Fruit fly (Drosophila melanogaster) whole organism, prepupa: ENCODE results near the gene CG46523.

Experiments used
- CG11762 ChIP-seq: fragments of 200-800 bp; sonication (Bioruptor generic); optimal IDR thresholded peaks from 3 replicates; lab custom pipeline; 2016; ENCODE audit warnings: missing biosample characterization, missing genetic modification characterization; ENCODE audit not compliant: insufficient read depth
- CG11902 ChIP-seq: fragments of 200-800 bp; sonication (Bioruptor generic); optimal IDR thresholded peaks from 3 replicates; lab custom pipeline; 2016; ENCODE audit warnings: missing biosample characterization, missing genetic modification characterization
- CG1621 ChIP-seq: fragments of 200-800 bp; sonication (Bioruptor generic); optimal IDR thresholded peaks from 3 replicates; lab custom pipeline; 2018; ENCODE audit warnings: missing biosample characterization, mild to moderate bottlenecking, missing genetic modification characterization
- CG16779 ChIP-seq: fragments of 200-800 bp; sonication (Bioruptor generic); optimal IDR thresholded peaks from 3 replicates; lab custom pipeline; 2017; ENCODE audit warnings: missing biosample characterization, mild to moderate bottlenecking, missing genetic modification characterization
- CG3032 ChIP-seq: fragments of 200-800 bp; optimal IDR thresholded peaks from 2 replicates; lab custom pipeline; 2019; ENCODE audit warnings: missing biosample characterization, mild to moderate bottlenecking, missing genetic modification characterization, moderate library complexity
- CG32006 ChIP-seq: fragments of 200-800 bp; sonication (Bioruptor generic); optimal IDR thresholded peaks from 3 replicates; lab custom pipeline; 2017; ENCODE audit warnings: missing biosample characterization, mild to moderate bottlenecking, missing genetic modification characterization
- CG3919 ChIP-seq: fragments of 200-800 bp; sonication (Bioruptor generic); optimal IDR thresholded peaks from 3 replicates; lab custom pipeline; 2016; ENCODE audit warnings: missing biosample characterization, missing genetic modification characterization
- CG4318 ChIP-seq: fragments of 200-800 bp; sonication (Bioruptor generic); optimal IDR thresholded peaks from 3 replicates; lab custom pipeline; 2017; ENCODE audit warnings: missing biosample characterization, mild to moderate bottlenecking, missing genetic modification characterization
- CG6163 ChIP-seq: fragments of 200-800 bp; sonication (Bioruptor generic); IDR thresholded peaks from 3 replicates; pipeline ENCODE4 v1.3.6; 2022; ENCODE audit warnings: missing biosample characterization, missing genetic modification characterization
- CG6276 ChIP-seq: fragments of 200-800 bp; sonication (Bioruptor generic); optimal IDR thresholded peaks from 2 replicates; lab custom pipeline; 2017; ENCODE audit warnings: missing biosample characterization, mild to moderate bottlenecking, missing genetic modification characterization
- CG6792 ChIP-seq: fragments of 200-800 bp; sonication (Bioruptor generic); optimal IDR thresholded peaks from 3 replicates; lab custom pipeline; 2016; ENCODE audit warnings: missing biosample characterization, missing genetic modification characterization
- CG7368 ChIP-seq: fragments of 200-800 bp; sonication (Bioruptor generic); optimal IDR thresholded peaks from 3 replicates; lab custom pipeline; 2016; ENCODE audit warnings: missing biosample characterization, missing genetic modification characterization
- CG8119 ChIP-seq: fragments of 200-800 bp; sonication (Bioruptor generic); IDR thresholded peaks from 3 replicates; pipeline ENCODE4 v1.3.6; 2022; ENCODE audit warnings: missing biosample characterization, missing genetic modification characterization
- CG8319 ChIP-seq: fragments of 200-800 bp; sonication (Bioruptor generic); optimal IDR thresholded peaks from 3 replicates; lab custom pipeline; 2016; ENCODE audit warnings: missing biosample characterization, missing genetic modification characterization
- CG8632 ChIP-seq: fragments of 200-800 bp; sonication (Bioruptor generic); optimal IDR thresholded peaks from 3 replicates; lab custom pipeline; 2016; ENCODE audit warnings: missing biosample characterization, missing genetic modification characterization
- CG9139 ChIP-seq: fragments of 200-800 bp; sonication (Bioruptor generic); optimal IDR thresholded peaks from 3 replicates; lab custom pipeline; 2017; ENCODE audit warnings: missing biosample characterization, mild to moderate bottlenecking, missing genetic modification characterization
- Eip75B ChIP-seq: fragments of 200-800 bp; sonication (Bioruptor generic); optimal IDR thresholded peaks from 3 replicates; lab custom pipeline; 2016; ENCODE audit warnings: missing biosample characterization, missing genetic modification characterization
- Eip78C ChIP-seq: fragments of 200-800 bp; sonication (Bioruptor generic); peaks from one replicate; lab custom pipeline; 2016; ENCODE audit warnings: missing biosample characterization, missing genetic modification characterization
- Eip93F ChIP-seq: fragments of 200-800 bp; sonication (Bioruptor generic); optimal IDR thresholded peaks from 2 replicates; lab custom pipeline; 2016; ENCODE audit warnings: missing biosample characterization, mild to moderate bottlenecking, missing genetic modification characterization
- Ets21C ChIP-seq: fragments of 200-800 bp; sonication (Bioruptor generic); optimal IDR thresholded peaks from 3 replicates; lab custom pipeline; 2016; ENCODE audit warnings: missing biosample characterization, missing genetic modification characterization
- Gug ChIP-seq: fragments of 200-800 bp; sonication (Bioruptor generic); IDR thresholded peaks from 2 replicates; pipeline ENCODE4 v1.3.6; 2022; ENCODE audit warnings: missing biosample characterization, missing genetic modification characterization
- Hr39 ChIP-seq: fragments of 200-800 bp; sonication (Bioruptor generic); optimal IDR thresholded peaks from 2 replicates; lab custom pipeline; 2016; ENCODE audit warnings: missing biosample characterization, missing genetic modification characterization
- Hr4 ChIP-seq: fragments of 200-800 bp; sonication (Bioruptor generic); optimal IDR thresholded peaks from 3 replicates; lab custom pipeline; 2016; ENCODE audit warnings: missing biosample characterization, missing genetic modification characterization
- OdsH ChIP-seq: fragments of 200-800 bp; sonication (Bioruptor generic); optimal IDR thresholded peaks from 3 replicates; lab custom pipeline; 2016; ENCODE audit warnings: missing biosample characterization, missing genetic modification characterization
- Smox ChIP-seq: fragments of 200-800 bp; sonication (Bioruptor generic); optimal IDR thresholded peaks from 3 replicates; lab custom pipeline; 2016; ENCODE audit warnings: missing biosample characterization, missing genetic modification characterization
- Sox14 ChIP-seq: fragments of 200-800 bp; sonication (Bioruptor generic); optimal IDR thresholded peaks from 3 replicates; lab custom pipeline; 2016; ENCODE audit warnings: missing biosample characterization, missing genetic modification characterization
- achi ChIP-seq: fragments of 200-800 bp; sonication (Bioruptor generic); optimal IDR thresholded peaks from 3 replicates; lab custom pipeline; 2016; ENCODE audit warnings: missing biosample characterization, missing genetic modification characterization
- acj6 ChIP-seq: fragments of 200-800 bp; sonication (Bioruptor generic); optimal IDR thresholded peaks from 3 replicates; lab custom pipeline; 2016; ENCODE audit warnings: missing biosample characterization, missing genetic modification characterization
- cyc ChIP-seq: fragments of 200-800 bp; sonication (Bioruptor generic); optimal IDR thresholded peaks from 3 replicates; lab custom pipeline; 2016; ENCODE audit warnings: missing biosample characterization, missing genetic modification characterization
- dac ChIP-seq: fragments of 200-800 bp; sonication (Bioruptor generic); optimal IDR thresholded peaks from 2 replicates; lab custom pipeline; 2017; ENCODE audit warnings: missing biosample characterization, mild to moderate bottlenecking, missing genetic modification characterization
- dsx ChIP-seq: fragments of 200-800 bp; optimal IDR thresholded peaks from 3 replicates; lab custom pipeline; 2019; ENCODE audit warnings: missing biosample characterization, mild to moderate bottlenecking, missing genetic modification characterization, moderate library complexity; ENCODE audit not compliant: poor library complexity, severe bottlenecking
- eg ChIP-seq: fragments of 200-800 bp; sonication (Bioruptor generic); IDR thresholded peaks from 3 replicates; pipeline ENCODE4 v1.3.6; 2022; ENCODE audit warnings: missing biosample characterization, missing genetic modification characterization
- esn ChIP-seq: fragments of 200-800 bp; sonication (Bioruptor generic); optimal IDR thresholded peaks from 2 replicates; lab custom pipeline; 2016; ENCODE audit warnings: missing biosample characterization, mild to moderate bottlenecking, missing genetic modification characterization, moderate library complexity
- fd59A ChIP-seq: fragments of 200-800 bp; sonication (Bioruptor generic); optimal IDR thresholded peaks from 2 replicates; lab custom pipeline; 2017; ENCODE audit warnings: missing biosample characterization, mild to moderate bottlenecking, missing genetic modification characterization, missing genetic modification reagents
- fd85E ChIP-seq: fragments of 200-800 bp; sonication (Bioruptor generic); optimal IDR thresholded peaks from 3 replicates; lab custom pipeline; 2016; ENCODE audit warnings: missing biosample characterization, missing genetic modification characterization
- fkh ChIP-seq: fragments of 200-800 bp; sonication (Bioruptor generic); optimal IDR thresholded peaks from 3 replicates; lab custom pipeline; 2017; ENCODE audit warnings: missing biosample characterization, mild to moderate bottlenecking, missing genetic modification characterization, moderate library complexity
- net ChIP-seq: fragments of 200-800 bp; sonication (Bioruptor generic); optimal IDR thresholded peaks from 3 replicates; lab custom pipeline; 2016; ENCODE audit warnings: missing biosample characterization, missing genetic modification characterization
- salr ChIP-seq, 2 experiments: fragments of 200-800 bp; sonication (Bioruptor generic); optimal IDR thresholded peaks; 3 replicates each; lab custom pipeline; 2016 to 2018; ENCODE audit warnings: missing biosample characterization in 2 of 2, missing genetic modification characterization in 2 of 2, mild to moderate bottlenecking in 1 of 2
- spab ChIP-seq: fragments of 200-800 bp; sonication (Bioruptor generic); optimal IDR thresholded peaks from 2 replicates; lab custom pipeline; 2017; ENCODE audit warnings: missing biosample characterization, mild to moderate bottlenecking, missing genetic modification characterization, missing genetic modification reagents
- ss ChIP-seq, 2 experiments: fragments of 200-800 bp; sonication (Bioruptor generic); optimal IDR thresholded peaks; 2 replicates in 1 of 2; 3 replicates in 1 of 2; lab custom pipeline; 2017 to 2018; ENCODE audit warnings: mild to moderate bottlenecking in 2 of 2, missing biosample characterization in 2 of 2, missing genetic modification characterization in 2 of 2, moderate library complexity in 1 of 2
- svp ChIP-seq: fragments of 200-800 bp; sonication (Bioruptor generic); peaks from one replicate; lab custom pipeline; 2016; ENCODE audit warnings: missing biosample characterization, missing genetic modification characterization
- topi ChIP-seq: fragments of 200-800 bp; sonication (Bioruptor generic); optimal IDR thresholded peaks from 3 replicates; lab custom pipeline; 2016; ENCODE audit warnings: missing biosample characterization, missing genetic modification characterization
- vri ChIP-seq: fragments of 200-800 bp; sonication (Bioruptor generic); optimal IDR thresholded peaks from 3 replicates; lab custom pipeline; 2016; ENCODE audit warnings: missing biosample characterization, mild to moderate bottlenecking, missing genetic modification characterization

The CG46523 gene

dm6 chr3L:1886125-1886544 lies 52.8 kb downstream of the CG46523 start (continued):
- peak; percentile 94 for TF ChIP-seq CG8319 (GFP tag; lab: Kevin White, UChicago)
- TF ChIP-seq cyc, result peak; percentile 95
- TF ChIP-seq CG4318 (GFP tag; lab: Kevin White, UChicago), result peak; percentile 97
- TF ChIP-seq Eip78C (GFP tag; lab: Kevin White, UChicago), result peak; percentile 99
- TF ChIP-seq Eip93F (GFP tag; lab: Kevin White, UChicago), result peak; percentile 78
- peak; percentile 97 for TF ChIP-seq svp
- peak; percentile 89 for TF ChIP-seq CG6792
- TF ChIP-seq Hr4 (GFP tag; lab: Kevin White, UChicago), result peak; percentile 99
- peak; percentile 97 for TF ChIP-seq Eip75B (GFP tag; lab: Kevin White, UChicago)
- TF ChIP-seq CG7368, result peak; percentile 97
- TF ChIP-seq net, result peak; percentile 97
- peak; percentile 98 for TF ChIP-seq CG32006 (GFP tag; lab: Kevin White, UChicago)
- TF ChIP-seq Hr39 (GFP tag; lab: Kevin White, UChicago), result peak; percentile 93
- peak; percentile 94 for TF ChIP-seq CG9139
- peak; percentile 96 for TF ChIP-seq topi (GFP tag; lab: Kevin White, UChicago)
- peak; percentile 97 for TF ChIP-seq fd59A (GFP tag; lab: Kevin White, UChicago)
- peak; percentile 92 for TF ChIP-seq CG8632 (GFP tag; lab: Kevin White, UChicago)
- TF ChIP-seq Smox (GFP tag; lab: Kevin White, UChicago), result peak; percentile 90
- TF ChIP-seq CG3919 (GFP tag; lab: Kevin White, UChicago), result peak; percentile 99
- peak; percentile 99 for TF ChIP-seq eg (GFP tag; lab: Robert Waterston, UW)
- TF ChIP-seq esn (GFP tag; lab: Kevin White, UChicago), result peak; percentile 94
- TF ChIP-seq spab (GFP tag; lab: Kevin White, UChicago), result peak; percentile 98
- TF ChIP-seq CG8119 (GFP tag; lab: Robert Waterston, UW), result peak; percentile 99
- TF ChIP-seq CG6276, result peak; percentile 98
- peak; percentile 96 for TF ChIP-seq CG16779
- peak; percentile 92 for TF ChIP-seq CG11902 (GFP tag; lab: Kevin White, UChicago)
- peak; percentile 99 for TF ChIP-seq CG6163 (GFP tag; lab: Robert Waterston, UW)
- TF ChIP-seq fd85E (GFP tag; lab: Kevin White, UChicago), result peak; percentile 78
- peak; percentile 99 for TF ChIP-seq CG3032 (tag; lab: Kevin White, UChicago)
- no peak for TF ChIP-seq fkh (GFP tag; lab: Kevin White, UChicago)
- peak; percentile 96 for TF ChIP-seq CG1621
- TF ChIP-seq salr (GFP tag; optimal IDR thresholded peaks at IDR 0.05; lab: Kevin White, UChicago), result peak; percentile 94 to 96
- TF ChIP-seq Ets21C (GFP tag; lab: Kevin White, UChicago), result peak; percentile 84
- TF ChIP-seq achi (GFP tag; lab: Kevin White, UChicago), result peak; percentile 97
- peak; percentile 98 for TF ChIP-seq Gug (GFP tag; lab: Robert Waterston, UW)
- TF ChIP-seq Sox14 (GFP tag; lab: Kevin White, UChicago), result peak; percentile 97
- TF ChIP-seq vri, result peak; percentile 85
- TF ChIP-seq dac, result peak; percentile 95
- TF ChIP-seq OdsH (GFP tag; lab: Kevin White, UChicago), result peak; percentile 98
- TF ChIP-seq dsx (GFP tag; lab: Kevin White, UChicago), result peak; percentile 96
- peak; percentile 96 for TF ChIP-seq acj6 (GFP tag; lab: Kevin White, UChicago)
- peak; percentile 93 to 95 for TF ChIP-seq ss (GFP tag; optimal IDR thresholded peaks at IDR 0.05; lab: Kevin White, UChicago)
- TF ChIP-seq CG11762 (GFP tag; lab: Kevin White, UChicago), result peak; percentile 98
